Fruit fly (Drosophila melanogaster): Measurements from ENCODE around the gene CG3592.

Gene CG3592

DNA sequence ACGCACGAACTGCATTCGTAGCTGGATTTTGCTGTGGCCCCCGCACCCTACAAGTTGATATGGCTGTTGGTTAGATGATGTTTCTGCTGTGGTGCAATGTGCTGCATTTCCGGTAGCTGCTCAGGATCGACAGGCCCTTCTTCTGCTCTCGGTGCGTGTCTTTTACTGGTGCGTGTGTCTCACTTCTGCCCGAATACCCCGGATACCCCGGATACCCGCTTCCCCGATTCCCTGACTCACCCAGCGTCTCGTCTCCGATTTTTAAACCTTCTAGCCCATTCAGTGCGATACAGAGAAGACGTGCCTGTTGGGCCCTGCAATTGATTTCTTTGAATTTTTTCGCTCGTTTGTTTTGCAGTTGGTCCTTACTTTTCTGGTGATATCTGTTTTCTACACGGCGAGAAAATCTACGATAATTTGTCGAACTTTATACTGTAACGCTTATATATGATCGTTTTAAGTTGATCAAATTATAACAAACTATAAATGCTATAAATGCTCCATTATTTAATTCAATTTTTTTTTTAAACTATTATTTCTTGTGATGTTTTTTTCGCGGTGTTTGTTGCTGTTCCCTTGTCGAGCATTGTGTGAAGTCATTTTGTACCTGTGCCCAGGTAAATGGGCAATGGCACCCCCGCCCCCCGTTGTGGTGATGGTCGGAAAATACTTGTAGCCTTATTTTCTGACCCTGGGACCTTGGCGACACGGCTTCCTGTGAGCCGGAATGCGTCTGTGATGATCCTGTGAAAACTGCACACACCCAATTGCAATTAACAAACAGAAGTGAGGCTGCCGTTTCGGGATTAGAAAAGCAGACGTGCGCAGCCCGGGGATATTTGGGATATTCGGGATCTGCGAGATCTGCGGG is 50.2 kb downstream of the CG3592 start (continued):
- TF ChIP-seq vvl (GFP tag; IDR thresholded peaks at IDR 0.05), result 0 out of 2 replicates have a peak, but pooled peaks have one; percentile 45
- no peak for TF ChIP-seq ato (GFP tag; IDR thresholded peaks at IDR 0.05; ENCODE audit: partially characterized antibody)
- peak; percentile 74 for TF ChIP-seq phol (tag; optimal IDR thresholded peaks at IDR 0.05)
- no peak for TF ChIP-seq CG1832 (GFP tag; optimal IDR thresholded peaks at IDR 0.05)
- TF ChIP-seq Hr39 (optimal IDR thresholded peaks at IDR 0.05), result no peak
- TF ChIP-seq CG2889 (GFP tag; IDR thresholded peaks at IDR 0.05), result no peak
- TF ChIP-seq knrl (GFP tag; IDR thresholded peaks at IDR 0.05; ENCODE audit: partially characterized antibody), result no peak
- peak; percentile 64 for TF ChIP-seq CG1602 (GFP tag; optimal IDR thresholded peaks at IDR 0.05)
- peak; percentile 75 for TF ChIP-seq Kr (GFP tag; optimal IDR thresholded peaks at IDR 0.05)
- no peak for TF ChIP-seq CG2129 (GFP tag; IDR thresholded peaks at IDR 0.05; ENCODE audit: partially characterized antibody)
- TF ChIP-seq cato (GFP tag; optimal IDR thresholded peaks at IDR 0.05; ENCODE audit: borderline replicate concordance), result no peak
- no peak for TF ChIP-seq ind (GFP tag; optimal IDR thresholded peaks at IDR 0.05)
- TF ChIP-seq CG10959 (GFP tag; IDR thresholded peaks at IDR 0.05), result peak; percentile 72
- TF ChIP-seq nerfin-1 (tag; optimal IDR thresholded peaks at IDR 0.05), result peak; percentile 12
- TF ChIP-seq CG16815 (GFP tag; optimal IDR thresholded peaks at IDR 0.05), result peak; percentile 56
- no peak for TF ChIP-seq CG14860 (GFP tag; IDR thresholded peaks at IDR 0.05; ENCODE audit: partially characterized antibody)
- TF ChIP-seq CG4404 (GFP tag; IDR thresholded peaks at IDR 0.05), result peak; percentile 90
- no peak for TF ChIP-seq Trl (optimal IDR thresholded peaks at IDR 0.05)
- TF ChIP-seq Trl (GFP tag; optimal IDR thresholded peaks at IDR 0.05), result peak; percentile 61
- TF ChIP-seq Ssrp (tag; optimal IDR thresholded peaks at IDR 0.05), result peak; percentile 27
- TF ChIP-seq CG30020 (tag; optimal IDR thresholded peaks at IDR 0.05), result no peak
- TF ChIP-seq CG15073 (GFP tag; optimal IDR thresholded peaks at IDR 0.05), result no peak
- TF ChIP-seq Dfd (GFP tag; optimal IDR thresholded peaks at IDR 0.05), result no peak
- TF ChIP-seq Mes4 (GFP tag; optimal IDR thresholded peaks at IDR 0.05), result peak; percentile 20
- peak; percentile 77 for TF ChIP-seq Neu2 (GFP tag; optimal IDR thresholded peaks at IDR 0.05; ENCODE audit: borderline replicate concordance)
- peak; percentile 31 for TF ChIP-seq CG30431 (GFP tag; optimal IDR thresholded peaks at IDR 0.05)
- no peak for TF ChIP-seq CG3847 (GFP tag; IDR thresholded peaks at IDR 0.05)
- peak; percentile 21 to 72 for TF ChIP-seq chif (GFP tag; optimal IDR thresholded peaks at IDR 0.05)
- TF ChIP-seq Nf-YA (GFP tag; IDR thresholded peaks at IDR 0.05), result no peak
- TF ChIP-seq CG6683 (GFP tag; optimal IDR thresholded peaks at IDR 0.05), result no peak
- no peak for TF ChIP-seq inv (GFP tag; IDR thresholded peaks at IDR 0.05; ENCODE audit: partially characterized antibody)
- no peak for TF ChIP-seq dysf (GFP tag; IDR thresholded peaks at IDR 0.05)
- TF ChIP-seq bowl (GFP tag; IDR thresholded peaks at IDR 0.05), result no peak
- no peak for TF ChIP-seq CG9797 (GFP tag; optimal IDR thresholded peaks at IDR 0.05)
- TF ChIP-seq Hmr (GFP tag; optimal IDR thresholded peaks at IDR 0.05), result no peak
- TF ChIP-seq CG10565 (GFP tag; optimal IDR thresholded peaks at IDR 0.05), result no peak
- peak; percentile 43 for TF ChIP-seq CG8388 (GFP tag; optimal IDR thresholded peaks at IDR 0.05)
- TF ChIP-seq btn (GFP tag; optimal IDR thresholded peaks at IDR 0.05), result no peak
- peak; percentile 1 for TF ChIP-seq CG8089 (GFP tag; optimal IDR thresholded peaks at IDR 0.05)
- no peak for TF ChIP-seq salm (tag; optimal IDR thresholded peaks at IDR 0.05)
- peak; percentile 49 for TF ChIP-seq CG7556 (GFP tag; optimal IDR thresholded peaks at IDR 0.05)
- peak; percentile 41 for TF ChIP-seq CG30403 (GFP tag; optimal IDR thresholded peaks at IDR 0.05)
- no peak for TF ChIP-seq CG14050 (GFP tag; IDR thresholded peaks at IDR 0.05)
- TF ChIP-seq chm (GFP tag; IDR thresholded peaks at IDR 0.05), result peak; percentile 27; the same call in 1 of the 2 replicates
- no peak for TF ChIP-seq usp (GFP tag; optimal IDR thresholded peaks at IDR 0.05)
- TF ChIP-seq yki (optimal IDR thresholded peaks at IDR 0.05), result no peak
- TF ChIP-seq her (GFP tag; optimal IDR thresholded peaks at IDR 0.05), result no peak
- no peak for TF ChIP-seq tna (GFP tag; IDR thresholded peaks at IDR 0.05; ENCODE audit: partially characterized antibody)
- no peak for TF ChIP-seq pan (optimal IDR thresholded peaks at IDR 0.05)
- no peak for TF ChIP-seq pan (GFP tag; optimal IDR thresholded peaks at IDR 0.05 in 1 of 2, IDR thresholded peaks at IDR 0.05 in 1 of 2)
